Fruit fly (Drosophila melanogaster): ENCODE results near the gene CG7443.
A peak's percentile ranks its signal among the peaks of the same experiment; 100 is the strongest.

Gene CG7443

dm6 chr3R:8354458-8354857, 30.3 kb downstream of the CG7443 start (continued):
- TF ChIP-seq nerfin-1 (tag; optimal IDR thresholded peaks at IDR 0.05) (peak; percentile 16), sisA (GFP tag; IDR thresholded peaks at IDR 0.05) (peak; percentile 68), Aef1 (GFP tag; IDR thresholded peaks at IDR 0.05) (peak; percentile 55; the same call in 2 of the 3 replicates), chm (GFP tag; IDR thresholded peaks at IDR 0.05) (no peak), stwl (tag; optimal IDR thresholded peaks at IDR 0.05) (no peak), ap (GFP tag; IDR thresholded peaks at IDR 0.05) (peak; percentile 40; the same call in 1 of the 2 replicates), aop (GFP tag; IDR thresholded peaks at IDR 0.05) (no peak), Adf1 (GFP tag; IDR thresholded peaks at IDR 0.05) (no peak; the same call in 1 of the 2 replicates), fru (optimal IDR thresholded peaks at IDR 0.05) (no peak), CG8281 (tag; optimal IDR thresholded peaks at IDR 0.05) (no peak), Blimp-1 (GFP tag; optimal IDR thresholded peaks at IDR 0.05) (peak; percentile 15), odd (GFP tag; optimal IDR thresholded peaks at IDR 0.05) (no peak), CG10209 (GFP tag; optimal IDR thresholded peaks at IDR 0.05) (peak; percentile 32), chinmo (GFP tag; IDR thresholded peaks at IDR 0.05; ENCODE audit: partially characterized antibody) (no peak), MTF-1 (GFP tag; optimal IDR thresholded peaks at IDR 0.05; ENCODE audit: borderline replicate concordance) (peak; percentile 21), CG8089 (GFP tag; optimal IDR thresholded peaks at IDR 0.05) (no peak), Opbp (GFP tag; IDR thresholded peaks at IDR 0.05; ENCODE audit: partially characterized antibody) (no peak), CG32772 (GFP tag; IDR thresholded peaks at IDR 0.05) (peak; percentile 64), CG2199 (GFP tag; IDR thresholded peaks at IDR 0.05) (no peak), trem (tag; optimal IDR thresholded peaks at IDR 0.05) (no peak), sim (GFP tag; IDR thresholded peaks at IDR 0.05) (no peak), CG15073 (GFP tag; optimal IDR thresholded peaks at IDR 0.05) (no peak), Sin3A (optimal IDR thresholded peaks at IDR 0.05) (no peak), tin (GFP tag; optimal IDR thresholded peaks at IDR 0.05) (no peak), mam (GFP tag; optimal IDR thresholded peaks at IDR 0.05) (peak; percentile 40), CG15601 (tag; optimal IDR thresholded peaks at IDR 0.05) (no peak), Ets97D (GFP tag; optimal IDR thresholded peaks at IDR 0.05) (no peak), Sry-δ (GFP tag; optimal IDR thresholded peaks at IDR 0.05) (no peak), NK7.1 (GFP tag; optimal IDR thresholded peaks at IDR 0.05) (no peak), E2f1 (GFP tag; IDR thresholded peaks at IDR 0.05) (peak; percentile 38; the same call in 1 of the 2 replicates), jigr1 (GFP tag; IDR thresholded peaks at IDR 0.05) (no peak), disco-r (GFP tag; optimal IDR thresholded peaks at IDR 0.05) (no peak), CrebB (tag; optimal IDR thresholded peaks at IDR 0.05) (no peak), Ada2b (GFP tag; IDR thresholded peaks at IDR 0.05) (peak; percentile 73), CG11723 (GFP tag; optimal IDR thresholded peaks at IDR 0.05) (no peak), gcm (GFP tag; optimal IDR thresholded peaks at IDR 0.05) (no peak), onecut (GFP tag; IDR thresholded peaks at IDR 0.05) (no peak), Dek (tag; optimal IDR thresholded peaks at IDR 0.05) (peak; percentile 2), CG16779 (GFP tag; IDR thresholded peaks at IDR 0.05) (no peak), dm (GFP tag; optimal IDR thresholded peaks at IDR 0.05) (no peak), cg (GFP tag; optimal IDR thresholded peaks at IDR 0.05) (no peak), crp (GFP tag; optimal IDR thresholded peaks at IDR 0.05) (no peak), Dip3 (GFP tag; optimal IDR thresholded peaks at IDR 0.05) (no peak), CG6683 (GFP tag; optimal IDR thresholded peaks at IDR 0.05) (no peak), Ptx1 (GFP tag; IDR thresholded peaks at IDR 0.05) (peak; percentile 79), esg (GFP tag; conservative IDR thresholded peaks at IDR 0.05) (0 out of 2 replicates have a peak, but pooled peaks have one; percentile 25), CG9817 (tag; optimal IDR thresholded peaks at IDR 0.05) (peak; percentile 66), HmgD (GFP tag; optimal IDR thresholded peaks at IDR 0.05) (no peak), CG13424 (tag; optimal IDR thresholded peaks at IDR 0.05) (peak; percentile 49), cwo (GFP tag; optimal IDR thresholded peaks at IDR 0.05) (peak; percentile 87), CG9797 (GFP tag; optimal IDR thresholded peaks at IDR 0.05) (no peak), Fer2 (tag; optimal IDR thresholded peaks at IDR 0.05) (no peak)
